Fruit fly (Drosophila melanogaster) S2 (cell line): ENCODE measurements around the gene CaMKI.

ENCODE experiments used
- CG8478 ChIP-seq: fragments of >200 bp; optimal IDR thresholded peaks from 2 replicates; lab custom pipeline; 2018
- CTCF ChIP-seq, 2 experiments: fragments of >200 bp; optimal IDR thresholded peaks; 2 replicates each; lab custom pipeline; 2018

DNA sequence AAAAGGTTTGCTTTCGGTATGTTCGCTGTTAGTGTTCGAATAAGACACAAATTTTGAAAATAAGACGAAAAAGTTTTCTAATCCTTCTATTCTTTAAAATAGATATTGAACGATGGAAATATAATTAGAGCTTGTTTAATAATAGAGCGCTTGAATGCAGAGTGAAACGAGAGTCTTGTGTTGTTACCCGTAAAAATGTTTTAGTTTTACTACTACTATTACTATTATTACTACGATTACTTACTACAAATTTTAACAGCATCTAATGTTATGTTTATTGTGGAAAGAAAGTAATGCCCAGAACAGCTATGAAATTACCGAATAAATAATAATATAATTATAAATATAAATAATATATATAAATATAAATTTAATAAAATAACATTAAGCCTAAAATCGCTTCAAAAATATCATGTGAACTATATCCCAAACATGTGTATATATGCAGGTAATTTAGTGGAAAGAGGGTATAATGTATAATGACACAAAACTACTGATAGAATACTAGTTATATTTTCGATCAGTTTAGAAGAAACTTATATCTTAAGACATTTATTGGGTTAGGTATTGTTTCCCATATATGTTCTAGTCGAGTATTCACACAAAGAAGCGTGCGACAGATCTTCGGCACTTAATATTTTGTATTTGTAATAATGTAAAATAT, 21.8 kb downstream of the CaMKI start, which contains the start of gene CG33941:
- TF ChIP-seq CTCF (optimal IDR thresholded peaks at IDR 0.05; lab: Kevin White, UChicago) (no peak), CG8478 (lab: Kevin White, UChicago) (no peak)
